Worm (Caenorhabditis elegans): ENCODE data around the gene unc-3.

Gene unc-3

ce11 chrX:14824490-14825050, 51.2 kb downstream of the unc-3 start, which contains the start of gene mbk-1 (continued):
- TF ChIP-seq madf-3 (GFP tag; IDR thresholded peaks at IDR 0.05) (peak; percentile 87), snpc-1.3 (tag; optimal IDR thresholded peaks at IDR 0.05; ENCODE audit: insufficient read depth) (no peak), B0261.1 (tag; optimal IDR thresholded peaks at IDR 0.05) (no peak), bed-2 (GFP tag; IDR thresholded peaks at IDR 0.05) (no peak), ceh-27 (GFP tag; optimal IDR thresholded peaks at IDR 0.05) (peak; percentile 81), cebp-1 (GFP tag; IDR thresholded peaks at IDR 0.05) (no peak), cebp-1 (tag; optimal IDR thresholded peaks at IDR 0.05) (peak; percentile 73), hlh-12 (tag; optimal IDR thresholded peaks at IDR 0.05) (no peak), gei-17 (GFP tag; optimal IDR thresholded peaks at IDR 0.05) (peak; percentile 16), aptf-3 (GFP tag; IDR thresholded peaks at IDR 0.05) (no peak), snpc-4 (GFP tag; optimal IDR thresholded peaks at IDR 0.05) (no peak), snpc-4 (tag; optimal IDR thresholded peaks at IDR 0.05) (peak in 3 of 4 experiments; percentile 31 to 40 (median 35)), mxl-1 (tag; optimal IDR thresholded peaks at IDR 0.05) (no peak), ama-1 (optimal IDR thresholded peaks at IDR 0.05) (no peak), ama-1 (GFP tag; optimal IDR thresholded peaks at IDR 0.05) (no peak), lin-35 (GFP tag; optimal IDR thresholded peaks at IDR 0.05) (no peak), B0019.2 (GFP tag; conservative IDR thresholded peaks at IDR 0.05) (no peak), mcd-1 (GFP tag; IDR thresholded peaks at IDR 0.05) (peak; percentile 35; the same call in 1 of the 2 replicates), nhr-80 (tag; optimal IDR thresholded peaks at IDR 0.05) (peak; percentile 81), ztf-26 (tag; optimal IDR thresholded peaks at IDR 0.05) (peak; percentile 6), ztf-28 (GFP tag; IDR thresholded peaks at IDR 0.05) (no peak), sptf-2 (GFP tag; optimal IDR thresholded peaks at IDR 0.05) (no peak), hmg-1.2 (GFP tag; IDR thresholded peaks at IDR 0.05) (peak; percentile 88), somi-1 (GFP tag; optimal IDR thresholded peaks at IDR 0.05) (no peak)

ce11 chrX:14828766-14829165, 55.4 kb downstream of the unc-3 start:
- no peak for TF ChIP-seq B0261.1 (tag; optimal IDR thresholded peaks at IDR 0.05)

- TF ChIP-seq pha-4 (tag; optimal IDR thresholded peaks at IDR 0.05) (no peak), F33H1.4 (GFP tag; IDR thresholded peaks at IDR 0.05) (no peak), dox-1 (GFP tag; IDR thresholded peaks at IDR 0.05) (no peak), snpc-1.3 (tag; optimal IDR thresholded peaks at IDR 0.05; ENCODE audit: insufficient read depth) (no peak), hlh-12 (tag; optimal IDR thresholded peaks at IDR 0.05) (no peak), F57C9.4 (tag; optimal IDR thresholded peaks at IDR 0.05) (no peak), ceh-27 (GFP tag; optimal IDR thresholded peaks at IDR 0.05) (no peak), mcd-1 (GFP tag; IDR thresholded peaks at IDR 0.05) (no peak), cebp-1 (GFP tag; IDR thresholded peaks at IDR 0.05) (no peak), cebp-1 (tag; optimal IDR thresholded peaks at IDR 0.05) (no peak), nhr-80 (tag; optimal IDR thresholded peaks at IDR 0.05) (no peak), attf-5 (GFP tag; optimal IDR thresholded peaks at IDR 0.05) (no peak), madf-10 (tag; optimal IDR thresholded peaks at IDR 0.05) (no peak), let-607 (tag; optimal IDR thresholded peaks at IDR 0.05) (no peak), ztf-26 (tag; optimal IDR thresholded peaks at IDR 0.05) (no peak), C06A6.2 (GFP tag; conservative IDR thresholded peaks at IDR 0.05) (no peak), sdz-38 (tag; optimal IDR thresholded peaks at IDR 0.05) (no peak), lin-35 (GFP tag; optimal IDR thresholded peaks at IDR 0.05) (no peak), lag-1 (GFP tag; IDR thresholded peaks at IDR 0.05) (no peak)
Observed at ce11 chrX:14831531-14831930, 58.2 kb downstream of the unc-3 start, which contains the start of gene dpf-2. Gene dpf-2, plus strand, starts transcription at chrX:14831831.
